Worm (Caenorhabditis elegans) whole organism, L4 larva: ENCODE data around the gene hsp-43.

Experiments used
- D1046.2 ChIP-seq: fragments of 200-800 bp; sonication (Bioruptor generic); IDR thresholded peaks from 2 replicates; pipeline ENCODE4 v1.3.6; 2022; ENCODE audit warnings: missing genetic modification characterization, missing compliant biosample characterization
- F44E2.7 ChIP-seq: fragments of 200-800 bp; sonication (Bioruptor generic); IDR thresholded peaks from 2 replicates; pipeline ENCODE4 v2.1.2; 2022; ENCODE audit warnings: missing genetic modification characterization, missing compliant biosample characterization
- F49E8.2 ChIP-seq: sonication (generic microtip); optimal IDR thresholded peaks from 2 replicates; lab custom pipeline; 2016; ENCODE audit warnings: missing compliant biosample characterization, mild to moderate bottlenecking, missing genetic modification characterization, borderline replicate concordance
- T20F7.1 ChIP-seq: fragments of 200-800 bp; sonication (Bioruptor generic); optimal IDR thresholded peaks from 2 replicates; lab custom pipeline; 2018; ENCODE audit warnings: mild to moderate bottlenecking, missing genetic modification characterization, missing compliant biosample characterization
- Y48G9A.11 ChIP-seq: fragments of 200-800 bp; sonication (Bioruptor generic); IDR thresholded peaks from 2 replicates; pipeline ENCODE4 v1.3.6; 2022; ENCODE audit warnings: missing genetic modification reagents, missing genetic modification characterization, missing compliant biosample characterization
- Y5F2A.4 ChIP-seq: fragments of 200-800 bp; sonication (Bioruptor generic); optimal IDR thresholded peaks from 2 replicates; lab custom pipeline; 2018; ENCODE audit warnings: mild to moderate bottlenecking, missing genetic modification characterization, missing compliant biosample characterization
- ZK546.5 ChIP-seq, 2 experiments: sonication (generic microtip); optimal IDR thresholded peaks; 2 replicates each; lab custom pipeline; 2017; ENCODE audit warnings: missing biosample characterization in 2 of 2, missing genetic modification characterization in 2 of 2
- aly-2 ChIP-seq: sonication (generic microtip); optimal IDR thresholded peaks from 2 replicates; lab custom pipeline; 2018; ENCODE audit warnings: missing biosample characterization, missing genetic modification characterization
- ama-1 ChIP-seq: fragments of 150-350 bp; optimal IDR thresholded peaks from 2 replicates; lab custom pipeline; 2014; ENCODE audit warnings: inconsistent platforms, mixed read lengths
- ceh-20 ChIP-seq: fragments of 200-800 bp; sonication (Bioruptor generic); IDR thresholded peaks from 2 replicates; pipeline ENCODE4 v1.3.6; 2022; ENCODE audit warnings: missing genetic modification reagents, missing genetic modification characterization, missing compliant biosample characterization
- ceh-32 ChIP-seq: sonication (generic microtip); optimal IDR thresholded peaks from 2 replicates; lab custom pipeline; 2016; ENCODE audit warnings: mild to moderate bottlenecking, missing genetic modification characterization, missing compliant biosample characterization; ENCODE audit not compliant: poor library complexity
- ceh-82 ChIP-seq: sonication (generic microtip); optimal IDR thresholded peaks from 2 replicates; lab custom pipeline; 2017; ENCODE audit warnings: missing biosample characterization, missing genetic modification characterization
- ces-1 ChIP-seq: fragments of 150-350 bp; sonication (generic microtip); optimal IDR thresholded peaks from 4 replicates; lab custom pipeline; 2014; ENCODE audit warnings: missing biosample characterization, missing genetic modification reagents, missing genetic modification characterization
- ctbp-1 ChIP-seq: fragments of 200-800 bp; sonication (Bioruptor generic); IDR thresholded peaks from 2 replicates; pipeline ENCODE4 v1.3.6; 2022; ENCODE audit warnings: missing genetic modification reagents, missing genetic modification characterization, missing compliant biosample characterization
- daf-12 ChIP-seq: fragments of 150-350 bp; optimal IDR thresholded peaks from 2 replicates; lab custom pipeline; 2014; ENCODE audit warnings: missing biosample characterization, missing genetic modification reagents, missing genetic modification characterization
- daf-19 ChIP-seq: fragments of 200-800 bp; sonication (Bioruptor generic); conservative IDR thresholded peaks from 2 replicates; pipeline ENCODE4 v1.3.6; 2022; ENCODE audit warnings: missing genetic modification characterization, missing compliant biosample characterization
- dpl-1 ChIP-seq: fragments of 150-350 bp; optimal IDR thresholded peaks from 2 replicates; lab custom pipeline; 2014; ENCODE audit warnings: missing biosample characterization, missing genetic modification reagents, missing genetic modification characterization
- egl-43 ChIP-seq: fragments of 200-800 bp; sonication (Bioruptor generic); IDR thresholded peaks from 2 replicates; pipeline ENCODE4 v1.3.6; 2022; ENCODE audit warnings: missing genetic modification reagents, missing genetic modification characterization, missing compliant biosample characterization
- fkh-10 ChIP-seq: fragments of 150-350 bp; optimal IDR thresholded peaks from 2 replicates; lab custom pipeline; 2014; ENCODE audit warnings: missing biosample characterization, missing genetic modification reagents, missing genetic modification characterization
- gei-8 ChIP-seq: fragments of 200-800 bp; sonication (Bioruptor generic); optimal IDR thresholded peaks from 2 replicates; lab custom pipeline; 2018; ENCODE audit warnings: mild to moderate bottlenecking, missing genetic modification characterization, missing compliant biosample characterization
- hif-1 ChIP-seq, 2 experiments: sonication (generic microtip); optimal IDR thresholded peaks; 2 replicates each; lab custom pipeline; 2016 to 2017; ENCODE audit warnings: missing compliant biosample characterization in 2 of 2, missing genetic modification characterization in 2 of 2, missing genetic modification reagents in 2 of 2, missing genotype in 2 of 2, mild to moderate bottlenecking in 1 of 2
- hlh-11 ChIP-seq: fragments of 200-800 bp; sonication (Bioruptor generic); optimal IDR thresholded peaks from 2 replicates; lab custom pipeline; 2018; ENCODE audit warnings: mild to moderate bottlenecking, missing genetic modification characterization, missing compliant biosample characterization
- hlh-30 ChIP-seq: sonication (generic microtip); optimal IDR thresholded peaks from 2 replicates; lab custom pipeline; 2017; ENCODE audit warnings: antibody characterized with exemption, mild to moderate bottlenecking, missing genetic modification characterization, missing compliant biosample characterization; ENCODE audit not compliant: insufficient read depth
- jun-1 ChIP-seq: fragments of 150-350 bp; optimal IDR thresholded peaks from 2 replicates; lab custom pipeline; 2014; ENCODE audit warnings: missing biosample characterization, missing genetic modification reagents, missing genetic modification characterization
- lin-1 ChIP-seq: fragments of 200-800 bp; sonication (Bioruptor generic); IDR thresholded peaks from 2 replicates; pipeline ENCODE4 v1.3.6; 2022; ENCODE audit warnings: missing genetic modification reagents, missing genetic modification characterization, missing compliant biosample characterization
- lin-13 ChIP-seq: fragments of 150-350 bp; optimal IDR thresholded peaks from 2 replicates; lab custom pipeline; 2014; ENCODE audit warnings: missing biosample characterization, missing genetic modification reagents, missing genetic modification characterization
- lin-29 ChIP-seq: fragments of 200-800 bp; sonication (Bioruptor generic); IDR thresholded peaks from 2 replicates; pipeline ENCODE4 v1.3.6; 2022; ENCODE audit warnings: missing genetic modification reagents, missing genetic modification characterization, missing compliant biosample characterization
- lin-39 ChIP-seq: fragments of 150-350 bp; optimal IDR thresholded peaks from 2 replicates; lab custom pipeline; 2014; ENCODE audit warnings: missing biosample characterization, missing genetic modification reagents, missing genetic modification characterization
- lsy-2 ChIP-seq, 2 experiments: fragments of 150-350 bp in 1 of 2; sonication (generic microtip) in 1 of 2; optimal IDR thresholded peaks; 2 replicates each; lab custom pipeline; 2014 to 2017; ENCODE audit warnings: missing biosample characterization in 2 of 2, missing genetic modification characterization in 2 of 2
- mdl-1 ChIP-seq, 2 experiments: fragments of 150-350 bp in 1 of 2; sonication (generic microtip) in 1 of 2; optimal IDR thresholded peaks; 2 replicates each; lab custom pipeline; 2014 to 2017; ENCODE audit warnings: missing biosample characterization in 2 of 2, missing genetic modification characterization in 2 of 2
- mdt-29 ChIP-seq: fragments of 200-800 bp; sonication (Bioruptor generic); IDR thresholded peaks from 2 replicates; pipeline ENCODE4 v1.3.6; 2022; ENCODE audit warnings: missing genetic modification reagents, missing genetic modification characterization, missing compliant biosample characterization
- mxl-2 ChIP-seq: fragments of 200-800 bp; sonication (Bioruptor generic); conservative IDR thresholded peaks from 2 replicates; pipeline ENCODE4 v1.3.6; 2022; ENCODE audit warnings: missing genetic modification reagents, missing genetic modification characterization, missing compliant biosample characterization
- mxl-3 ChIP-seq: fragments of 200-800 bp; sonication (Bioruptor generic); optimal IDR thresholded peaks from 2 replicates; lab custom pipeline; 2018; ENCODE audit warnings: mild to moderate bottlenecking, missing genetic modification characterization, missing compliant biosample characterization
- nhr-25 ChIP-seq: sonication (generic microtip); optimal IDR thresholded peaks from 2 replicates; lab custom pipeline; 2017; ENCODE audit warnings: missing genetic modification characterization, mild to moderate bottlenecking, missing compliant biosample characterization, antibody characterized with exemption, moderate library complexity, borderline replicate concordance; ENCODE audit not compliant: insufficient read depth
- nhr-6 ChIP-seq: fragments of 150-350 bp; optimal IDR thresholded peaks from 2 replicates; lab custom pipeline; 2014; ENCODE audit warnings: missing biosample characterization, missing genetic modification characterization
- nhr-76 ChIP-seq: fragments of 150-350 bp; optimal IDR thresholded peaks from 2 replicates; lab custom pipeline; 2014; ENCODE audit warnings: missing biosample characterization, missing genetic modification characterization
- pqm-1 ChIP-seq: sonication (generic microtip); optimal IDR thresholded peaks from 2 replicates; lab custom pipeline; 2017; ENCODE audit warnings: missing biosample characterization, missing genetic modification characterization
- saeg-2 ChIP-seq: fragments of 200-800 bp; sonication (Bioruptor generic); IDR thresholded peaks from 2 replicates; pipeline ENCODE4 v1.3.6; 2022; ENCODE audit warnings: missing genetic modification reagents, missing genetic modification characterization, missing compliant biosample characterization
- sdz-12 ChIP-seq: fragments of 200-800 bp; sonication (Bioruptor generic); optimal IDR thresholded peaks from 2 replicates; lab custom pipeline; 2018; ENCODE audit warnings: mild to moderate bottlenecking, missing genetic modification characterization, missing compliant biosample characterization
- snpc-1.2 ChIP-seq: fragments of 200-800 bp; sonication (Bioruptor generic); IDR thresholded peaks from 2 replicates; pipeline ENCODE4 v1.3.6; 2022; ENCODE audit warnings: missing genetic modification reagents, missing genetic modification characterization, missing compliant biosample characterization
- snpc-4 ChIP-seq: fragments of 150-350 bp; optimal IDR thresholded peaks from 2 replicates; lab custom pipeline; 2014; ENCODE audit warnings: missing biosample characterization, missing genetic modification characterization
- tag-97 ChIP-seq: fragments of 200-800 bp; sonication (Bioruptor generic); IDR thresholded peaks from 2 replicates; pipeline ENCODE4 v1.3.6; 2022; ENCODE audit warnings: missing genetic modification characterization, missing compliant biosample characterization
- unc-130 ChIP-seq: sonication (generic microtip); optimal IDR thresholded peaks from 2 replicates; lab custom pipeline; 2016; ENCODE audit warnings: missing genetic modification reagents, missing genetic modification characterization, missing compliant biosample characterization
- unc-39 ChIP-seq: sonication (generic microtip); optimal IDR thresholded peaks from 2 replicates; lab custom pipeline; 2017; ENCODE audit warnings: missing biosample characterization, missing genetic modification characterization
- unc-62 ChIP-seq, 3 experiments: fragments of 150-350 bp in 1 of 3; sonication (generic microtip); optimal IDR thresholded peaks in 2 of 3; peaks in 1 of 3; 1 replicate in 1 of 3; 2 replicates in 2 of 3; lab custom pipeline; 2014 to 2017; ENCODE audit warnings: missing biosample characterization in 3 of 3, missing genetic modification characterization in 3 of 3, missing genetic modification reagents in 3 of 3, missing genotype in 1 of 3
- zag-1 ChIP-seq: fragments of 150-350 bp; optimal IDR thresholded peaks from 2 replicates; lab custom pipeline; 2014; ENCODE audit warnings: missing biosample characterization, missing genetic modification characterization
- zfp-2 ChIP-seq: sonication (generic microtip); optimal IDR thresholded peaks from 2 replicates; lab custom pipeline; 2016; ENCODE audit warnings: mild to moderate bottlenecking, missing genetic modification characterization, missing compliant biosample characterization
- zfp-3 ChIP-seq: fragments of 200-800 bp; sonication (Bioruptor generic); conservative IDR thresholded peaks from 2 replicates; pipeline ENCODE4 v1.3.6; 2022; ENCODE audit warnings: missing genetic modification reagents, missing genetic modification characterization, missing compliant biosample characterization
- zip-11 ChIP-seq: fragments of 200-800 bp; sonication (Bioruptor generic); IDR thresholded peaks from 2 replicates; pipeline ENCODE4 v1.3.6; 2022; ENCODE audit warnings: missing genetic modification characterization, missing compliant biosample characterization
- ztf-11 ChIP-seq: fragments of 150-350 bp; optimal IDR thresholded peaks from 2 replicates; lab custom pipeline; 2014; ENCODE audit warnings: missing biosample characterization, missing genetic modification characterization

hsp-43 gene

DNA sequence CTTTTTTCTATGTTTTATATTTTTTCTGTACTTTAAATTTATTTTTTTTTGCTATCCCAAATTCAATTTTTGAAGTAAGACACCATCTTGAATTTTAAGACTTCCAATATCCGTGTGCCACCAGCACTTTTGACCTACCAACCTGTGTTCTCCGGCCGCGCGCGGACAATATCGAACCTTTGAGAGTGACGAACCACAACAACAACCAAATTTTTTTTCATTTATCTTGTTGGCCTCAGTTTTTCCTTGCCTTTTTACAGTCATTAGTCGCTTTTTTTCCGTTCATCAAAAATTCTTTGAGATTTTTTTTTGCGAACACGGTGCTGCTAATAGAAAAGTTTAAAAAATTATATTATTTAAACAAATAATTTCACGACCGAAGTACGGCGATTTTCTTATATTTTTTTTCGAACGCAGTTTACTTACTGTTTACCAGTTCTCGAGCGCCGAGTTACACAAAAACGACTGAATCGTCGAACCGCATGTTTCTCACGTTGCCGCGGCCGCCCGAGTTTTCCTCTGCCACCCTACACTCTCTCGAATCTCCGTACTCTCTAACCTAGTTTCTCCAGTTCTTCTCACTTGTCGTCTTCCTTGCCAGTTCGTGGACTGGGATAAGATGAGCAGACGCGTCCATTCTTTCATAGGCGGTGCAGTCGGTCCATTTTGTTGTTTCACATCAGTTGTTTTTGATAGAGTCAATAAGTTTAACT lies 4.7 kb upstream of the hsp-43 start (continued):
- TF ChIP-seq zag-1 (no peak), saeg-2 (GFP tag; lab: Robert Waterston, UW) (no peak), zfp-2 (tag; lab: Kevin White, UChicago) (no peak), snpc-1.2 (GFP tag; lab: Robert Waterston, UW) (no peak), mxl-3 (GFP tag; lab: Kevin White, UChicago) (peak; percentile 96), fkh-10 (GFP tag; lab: Kevin White, UChicago) (no peak), Y5F2A.4 (GFP tag; lab: Kevin White, UChicago) (no peak), D1046.2 (GFP tag; lab: Robert Waterston, UW) (no peak), mdl-1 (tag; optimal IDR thresholded peaks at IDR 0.05; lab: Kevin White, UChicago) (peak in 1 of 2 experiments; percentile 56), hlh-11 (tag; lab: Kevin White, UChicago) (peak; percentile 51), dpl-1 (GFP tag; lab: Kevin White, UChicago) (no peak), ama-1 (lab: Kevin White, UChicago) (no peak), mxl-2 (no peak), ctbp-1 (no peak), hif-1 (tag; optimal IDR thresholded peaks at IDR 0.05; lab: Kevin White, UChicago) (peak in 1 of 2 experiments; percentile 53), ceh-20 (GFP tag; lab: Robert Waterston, UW) (no peak), daf-12 (tag; lab: Kevin White, UChicago) (no peak), snpc-4 (tag; lab: Kevin White, UChicago) (no peak), hlh-30 (no peak), F44E2.7 (GFP tag; lab: Robert Waterston, UW) (no peak), lsy-2 (tag; optimal IDR thresholded peaks at IDR 0.05; lab: Kevin White, UChicago) (peak in 1 of 2 experiments; percentile 19), egl-43 (GFP tag; lab: Robert Waterston, UW) (no peak), sdz-12 (GFP tag; lab: Kevin White, UChicago) (no peak), F49E8.2 (no peak), ceh-32 (tag; lab: Kevin White, UChicago) (no peak), jun-1 (tag; lab: Kevin White, UChicago) (no peak), nhr-25 (tag; lab: Kevin White, UChicago) (no peak), aly-2 (tag; lab: Kevin White, UChicago) (no peak), T20F7.1 (GFP tag; lab: Kevin White, UChicago) (no peak), ces-1 (GFP tag; lab: Kevin White, UChicago) (no peak), ZK546.5 (tag; optimal IDR thresholded peaks at IDR 0.05; lab: Kevin White, UChicago) (no peak), lin-29 (GFP tag; lab: Robert Waterston, UW) (no peak), nhr-76 (tag; lab: Kevin White, UChicago) (no peak), ceh-82 (no peak), unc-130 (GFP tag; lab: Kevin White, UChicago) (no peak), pqm-1 (no peak), unc-62 (GFP tag; optimal IDR thresholded peaks at IDR 0.05 in 1 of 2; lab: Kevin White, UChicago) (no peak), unc-62 (tag; optimal IDR thresholded peaks at IDR 0.05; lab: Kevin White, UChicago) (no peak), unc-39 (tag; lab: Kevin White, UChicago) (no peak), zip-11 (no peak), mdt-29 (GFP tag; lab: Robert Waterston, UW) (no peak), daf-19 (GFP tag; lab: Robert Waterston, UW) (no peak), gei-8 (GFP tag; lab: Kevin White, UChicago) (no peak), Y48G9A.11 (GFP tag; lab: Robert Waterston, UW) (no peak), lin-13 (GFP tag; lab: Kevin White, UChicago) (no peak), tag-97 (no peak), lin-1 (GFP tag; lab: Robert Waterston, UW) (no peak), zfp-3 (GFP tag; lab: Robert Waterston, UW) (no peak), nhr-6 (no peak), ztf-11 (tag; lab: Kevin White, UChicago) (no peak), lin-39 (tag; lab: Kevin White, UChicago) (no peak)
